Worm (Caenorhabditis elegans) whole organism, midembryonic: ENCODE data around the gene Y75B12A.2.

Experiments used
- T22C8.4 ChIP-seq: fragments of 200-800 bp; sonication (Bioruptor generic); IDR thresholded peaks from 2 replicates; pipeline ENCODE4 v1.3.6; 2022; ENCODE audit warnings: missing genetic modification characterization, missing compliant biosample characterization
- cog-1 ChIP-seq: sonication (generic microtip); optimal IDR thresholded peaks from 2 replicates; lab custom pipeline; 2016; ENCODE audit warnings: missing genetic modification characterization, missing compliant biosample characterization
- flt-1 ChIP-seq: fragments of 200-800 bp; sonication (Bioruptor generic); IDR thresholded peaks from 2 replicates; pipeline ENCODE4 v1.3.6; 2022; ENCODE audit warnings: missing genetic modification characterization, missing compliant biosample characterization
- klf-2 ChIP-seq: fragments of 200-800 bp; sonication (Bioruptor generic); conservative IDR thresholded peaks from 2 replicates; pipeline ENCODE4 v1.3.6; 2022; ENCODE audit warnings: missing genetic modification reagents, missing genetic modification characterization, missing compliant biosample characterization
- med-1 ChIP-seq: sonication (generic microtip); optimal IDR thresholded peaks from 2 replicates; lab custom pipeline; 2017; ENCODE audit warnings: missing genetic modification characterization, mild to moderate bottlenecking, missing compliant biosample characterization, antibody characterized with exemption, missing genetic modification reagents; ENCODE audit not compliant: insufficient read depth
- tab-1 ChIP-seq: fragments of 200-800 bp; sonication (Bioruptor generic); IDR thresholded peaks from 2 replicates; pipeline ENCODE4 v1.3.6; 2022; ENCODE audit warnings: missing genetic modification characterization, missing compliant biosample characterization
- ztf-23 ChIP-seq: fragments of 200-800 bp; sonication (Bioruptor generic); IDR thresholded peaks from 2 replicates; pipeline ENCODE4 v1.3.6; 2022; ENCODE audit warnings: missing genetic modification reagents, missing genetic modification characterization, missing compliant biosample characterization
- ztf-29 ChIP-seq: fragments of 200-800 bp; sonication (Bioruptor generic); IDR thresholded peaks from 2 replicates; pipeline ENCODE4 v1.3.6; 2022; ENCODE audit warnings: missing genetic modification reagents, missing genetic modification characterization, missing compliant biosample characterization

DNA sequence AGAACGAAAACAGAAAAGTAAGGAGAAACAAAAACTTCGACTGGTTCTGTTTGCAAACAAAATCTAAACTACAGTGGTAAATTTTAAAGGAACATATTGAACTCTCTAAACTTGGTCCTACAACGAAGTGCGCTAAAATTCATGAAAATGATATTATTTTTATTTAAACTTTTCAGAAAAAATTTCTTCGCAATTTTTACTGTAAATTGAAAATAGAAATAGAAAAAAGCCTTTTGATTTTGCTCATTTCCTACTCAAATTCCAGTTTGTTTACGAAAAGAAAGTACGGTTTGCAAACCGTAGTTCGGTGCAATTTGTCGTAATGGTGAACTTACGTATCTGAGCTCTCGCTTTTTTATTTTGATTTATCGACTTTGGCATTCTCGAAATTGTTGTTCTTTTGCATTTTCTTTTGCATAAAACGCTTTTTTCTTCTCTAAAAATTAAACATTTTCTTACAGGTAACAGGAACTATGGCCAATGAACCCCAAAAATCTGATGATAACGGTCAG, 43.5 kb upstream of the Y75B12A.2 start, which contains the start of gene otub-1:
- TF ChIP-seq ztf-29 (GFP tag; lab: Robert Waterston, UW) = no peak
- no peak for TF ChIP-seq med-1 (GFP tag; lab: Kevin White, UChicago)
- no peak for TF ChIP-seq flt-1 (GFP tag; lab: Robert Waterston, UW)
- no peak for TF ChIP-seq T22C8.4
- TF ChIP-seq klf-2 = no peak
- no peak for TF ChIP-seq cog-1
- TF ChIP-seq ztf-23 (GFP tag; lab: Robert Waterston, UW) = no peak
- TF ChIP-seq tab-1 (GFP tag; lab: Robert Waterston, UW) = no peak
